Fruit fly (Drosophila melanogaster) S2 (cell line): ENCODE measurements around the gene AlkB.

Source experiments
- CG8478 ChIP-seq: fragments of >200 bp; optimal IDR thresholded peaks from 2 replicates; lab custom pipeline; 2018
- CTCF ChIP-seq, 2 experiments: fragments of >200 bp; optimal IDR thresholded peaks; 2 replicates each; lab custom pipeline; 2018

DNA sequence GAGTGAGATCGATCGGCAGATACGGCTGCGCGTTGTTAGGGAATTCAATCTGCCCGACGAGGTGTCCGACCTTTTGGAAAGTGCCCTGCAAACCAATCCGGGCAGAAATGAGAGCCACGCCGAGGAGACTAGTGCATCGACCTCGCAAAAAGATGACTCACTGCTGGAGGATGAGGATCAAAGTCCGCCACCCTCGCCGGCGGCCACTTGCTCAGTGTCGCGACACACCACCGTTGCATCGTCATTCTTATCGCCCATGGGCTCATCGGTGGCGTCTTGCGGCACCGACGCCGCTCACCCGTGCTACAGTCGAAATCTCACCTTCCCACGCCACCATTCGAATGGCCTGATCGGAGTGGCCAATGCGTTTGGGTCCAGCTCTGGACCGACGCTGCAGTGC lies 15.2 kb upstream of the AlkB start:
- no peak for TF ChIP-seq CTCF (optimal IDR thresholded peaks at IDR 0.05; lab: Kevin White, UChicago)
- no peak for TF ChIP-seq CG8478 (lab: Kevin White, UChicago)
